Comparison of ENCODE assay signal across 8 worm cellular contexts in genomic region chrIII:6615064-6615463, ce11.
TF ChIP-seq lines count a peak whose summit lies in the region.

Gene cmtr-2 (plus strand): TSS chrIII:6615414.

TF ChIP-seq in whole organism, L1 larva, 84 proteins besides CTCF, POLR2A, EP300 and RAD21 (continues in another document):
- TF ChIP-seq mep-1 (tag; optimal IDR thresholded peaks at IDR 0.05; lab: Kevin White, UChicago), result peak; percentile 66
- no peak for TF ChIP-seq fkh-8 (tag; optimal IDR thresholded peaks at IDR 0.05; lab: Kevin White, UChicago)
- TF ChIP-seq nhr-71 (tag; optimal IDR thresholded peaks at IDR 0.05; lab: Kevin White, UChicago), result peak; percentile 64
- no peak for TF ChIP-seq hpl-2 (GFP tag; optimal IDR thresholded peaks at IDR 0.05; lab: Kevin White, UChicago)
- TF ChIP-seq lin-35 (GFP tag; optimal IDR thresholded peaks at IDR 0.05; lab: Kevin White, UChicago), result peak; percentile 92 to 97
- no peak for TF ChIP-seq grh-1 (GFP tag; IDR thresholded peaks at IDR 0.05; lab: Robert Waterston, UW)
- TF ChIP-seq ceh-90 (tag; optimal IDR thresholded peaks at IDR 0.05; lab: Kevin White, UChicago), result no peak
- TF ChIP-seq ceh-63 (GFP tag; optimal IDR thresholded peaks at IDR 0.05; lab: Kevin White, UChicago), result no peak
- TF ChIP-seq unc-30 (tag; optimal IDR thresholded peaks at IDR 0.05; lab: Kevin White, UChicago), result no peak
- no peak for TF ChIP-seq Y116A8C.19 (tag; optimal IDR thresholded peaks at IDR 0.05; lab: Kevin White, UChicago; ENCODE audit: borderline replicate concordance)
- TF ChIP-seq isw-1 (GFP tag; IDR thresholded peaks at IDR 0.05; lab: Robert Waterston, UW), result no peak

TF ChIP-seq in whole organism, L2 larva, 48 proteins besides CTCF, POLR2A, EP300 and RAD21 (continues in another document):
- TF ChIP-seq skn-1 (tag; optimal IDR thresholded peaks at IDR 0.05; lab: Kevin White, UChicago), result no peak
- no peak for TF ChIP-seq nhr-6 (tag; optimal IDR thresholded peaks at IDR 0.05; lab: Kevin White, UChicago)
- TF ChIP-seq nhr-25 (tag; optimal IDR thresholded peaks at IDR 0.05; lab: Kevin White, UChicago), result no peak
- TF ChIP-seq gmeb-1 (tag; optimal IDR thresholded peaks at IDR 0.05; lab: Kevin White, UChicago), result peak; percentile 96
- TF ChIP-seq C34F6.9 (tag; optimal IDR thresholded peaks at IDR 0.05; lab: Kevin White, UChicago), result peak; percentile 68
- TF ChIP-seq F13H6.1 (tag; optimal IDR thresholded peaks at IDR 0.05; lab: Kevin White, UChicago), result no peak
- peak; percentile 38 for TF ChIP-seq lin-13 (GFP tag; optimal IDR thresholded peaks at IDR 0.05; lab: Kevin White, UChicago)
- no peak for TF ChIP-seq ztf-1 (GFP tag; conservative IDR thresholded peaks at IDR 0.05; lab: Robert Waterston, UW)
- TF ChIP-seq nhr-77 (tag; optimal IDR thresholded peaks at IDR 0.05; lab: Kevin White, UChicago), result no peak
- peak; percentile 28 for TF ChIP-seq sma-9 (GFP tag; optimal IDR thresholded peaks at IDR 0.05; lab: Kevin White, UChicago)
- TF ChIP-seq sma-9 (tag; optimal IDR thresholded peaks at IDR 0.05; lab: Kevin White, UChicago), result no peak
- TF ChIP-seq nhr-237 (tag; optimal IDR thresholded peaks at IDR 0.05; lab: Kevin White, UChicago), result no peak

TF ChIP-seq in whole organism, L3 larva, 47 proteins besides CTCF, POLR2A, EP300 and RAD21 (continues in another document):
- TF ChIP-seq ama-1 (optimal IDR thresholded peaks at IDR 0.05; lab: Kevin White, UChicago) (no peak), nhr-23 (tag; optimal IDR thresholded peaks at IDR 0.05; lab: Kevin White, UChicago) (peak; percentile 27), zag-1 (tag; optimal IDR thresholded peaks at IDR 0.05; lab: Kevin White, UChicago) (no peak), elt-3 (tag; optimal IDR thresholded peaks at IDR 0.05; lab: Kevin White, UChicago) (no peak), sea-2 (GFP tag; optimal IDR thresholded peaks at IDR 0.05; lab: Kevin White, UChicago) (no peak), nhr-12 (tag; optimal IDR thresholded peaks at IDR 0.05; lab: Kevin White, UChicago) (no peak), lin-39 (tag; optimal IDR thresholded peaks at IDR 0.05; lab: Kevin White, UChicago) (peak; percentile 66), tbx-2 (tag; optimal IDR thresholded peaks at IDR 0.05; lab: Kevin White, UChicago) (no peak), egl-27 (tag; optimal IDR thresholded peaks at IDR 0.05; lab: Kevin White, UChicago) (no peak), hmg-11 (tag; optimal IDR thresholded peaks at IDR 0.05; lab: Kevin White, UChicago) (peak; percentile 21), lin-15B (tag; optimal IDR thresholded peaks at IDR 0.05; lab: Kevin White, UChicago) (peak; percentile 71), ceh-82 (tag; optimal IDR thresholded peaks at IDR 0.05; lab: Kevin White, UChicago) (no peak), ztf-4 (tag; optimal IDR thresholded peaks at IDR 0.05; lab: Kevin White, UChicago) (no peak)

TF ChIP-seq in whole organism, L4 larva, 104 proteins besides CTCF, POLR2A, EP300 and RAD21 (continues in another document):
- TF ChIP-seq ces-1 (GFP tag; optimal IDR thresholded peaks at IDR 0.05; lab: Kevin White, UChicago) (no peak), dmd-8 (GFP tag; IDR thresholded peaks at IDR 0.05; lab: Robert Waterston, UW) (no peak), unc-62 (GFP tag; optimal IDR thresholded peaks at IDR 0.05 in 1 of 2; lab: Kevin White, UChicago) (no peak), unc-62 (tag; optimal IDR thresholded peaks at IDR 0.05; lab: Kevin White, UChicago) (no peak), dpl-1 (GFP tag; optimal IDR thresholded peaks at IDR 0.05; lab: Kevin White, UChicago) (peak; percentile 92), aha-1 (tag; lab: Kevin White, UChicago) (peak; percentile 97), dve-1 (tag; optimal IDR thresholded peaks at IDR 0.05; lab: Kevin White, UChicago; ENCODE audit: insufficient read depth) (peak; percentile 50), madf-9 (GFP tag; conservative IDR thresholded peaks at IDR 0.05; lab: Robert Waterston, UW) (no peak), mep-1 (tag; optimal IDR thresholded peaks at IDR 0.05; lab: Kevin White, UChicago) (peak; percentile 67), nhr-25 (tag; optimal IDR thresholded peaks at IDR 0.05; lab: Kevin White, UChicago; ENCODE audit: borderline replicate concordance, insufficient read depth) (no peak), lin-38 (GFP tag; IDR thresholded peaks at IDR 0.05; lab: Robert Waterston, UW) (peak; percentile 94), zfp-3 (GFP tag; conservative IDR thresholded peaks at IDR 0.05; lab: Robert Waterston, UW) (no peak)

TF ChIP-seq in whole organism, early embryonic, 17 proteins besides CTCF, POLR2A, EP300 and RAD21:
- TF ChIP-seq hnd-1 (tag; optimal IDR thresholded peaks at IDR 0.05; lab: Kevin White, UChicago) (no peak), F13C5.2 (tag; optimal IDR thresholded peaks at IDR 0.05; lab: Kevin White, UChicago) (peak; percentile 11)
TF ChIP-seq in whole organism, early embryonic: peak in this region for 1.

TF ChIP-seq in whole organism, late embryonic, 69 proteins besides CTCF, POLR2A, EP300 and RAD21:
- TF ChIP-seq sdc-2 (tag; optimal IDR thresholded peaks at IDR 0.05; lab: Kevin White, UChicago) (no peak), ceh-14 (tag; optimal IDR thresholded peaks at IDR 0.05; lab: Kevin White, UChicago) (peak; percentile 17), pha-2 (tag; optimal IDR thresholded peaks at IDR 0.05; lab: Kevin White, UChicago) (peak; percentile 1), syd-9 (tag; optimal IDR thresholded peaks at IDR 0.05; lab: Kevin White, UChicago) (no peak), unc-42 (tag; optimal IDR thresholded peaks at IDR 0.05; lab: Kevin White, UChicago) (peak; percentile 84), nfya-1 (tag; optimal IDR thresholded peaks at IDR 0.05; lab: Kevin White, UChicago) (peak; percentile 29), pax-1 (tag; optimal IDR thresholded peaks at IDR 0.05; lab: Kevin White, UChicago) (no peak)

TF ChIP-seq in whole organism, mixed stage, embryonic, 35 proteins besides CTCF, POLR2A, EP300 and RAD21:
- TF ChIP-seq ces-1 (GFP tag; optimal IDR thresholded peaks at IDR 0.05; lab: Kevin White, UChicago), result peak; percentile 96
- peak; percentile 46 for TF ChIP-seq lsy-2 (tag; optimal IDR thresholded peaks at IDR 0.05; lab: Kevin White, UChicago)
- no peak for TF ChIP-seq ham-2 (GFP tag; optimal IDR thresholded peaks at IDR 0.05; lab: Kevin White, UChicago)
- TF ChIP-seq sem-2 (GFP tag; optimal IDR thresholded peaks at IDR 0.05; lab: Kevin White, UChicago), result no peak
- peak; percentile 22 for TF ChIP-seq pha-4 (tag; optimal IDR thresholded peaks at IDR 0.05; lab: Kevin White, UChicago)
- peak; percentile 44 for TF ChIP-seq mep-1 (tag; optimal IDR thresholded peaks at IDR 0.05; lab: Kevin White, UChicago)
- TF ChIP-seq unc-120 (tag; optimal IDR thresholded peaks at IDR 0.05; lab: Kevin White, UChicago; ENCODE audit: poor library complexity, severe bottlenecking), result no peak
- TF ChIP-seq nhr-2 (tag; optimal IDR thresholded peaks at IDR 0.05; lab: Kevin White, UChicago), result peak; percentile 37

TF ChIP-seq in whole organism, young adult, 124 proteins besides CTCF, POLR2A, EP300 and RAD21:
- TF ChIP-seq egrh-3 (GFP tag; IDR thresholded peaks at IDR 0.05; lab: Robert Waterston, UW) (no peak), F37B4.10 (GFP tag; IDR thresholded peaks at IDR 0.05; lab: Robert Waterston, UW) (no peak), F10E7.11 (tag; optimal IDR thresholded peaks at IDR 0.05; lab: Kevin White, UChicago) (no peak), ceh-27 (GFP tag; optimal IDR thresholded peaks at IDR 0.05; lab: Kevin White, UChicago) (no peak), bed-1 (GFP tag; IDR thresholded peaks at IDR 0.05; lab: Robert Waterston, UW) (no peak), hmg-20 (GFP tag; IDR thresholded peaks at IDR 0.05; lab: Robert Waterston, UW) (no peak), dpl-1 (GFP tag; optimal IDR thresholded peaks at IDR 0.05; lab: Kevin White, UChicago) (peak; percentile 74), F55B11.4 (tag; optimal IDR thresholded peaks at IDR 0.05; lab: Kevin White, UChicago; ENCODE audit: borderline replicate concordance, insufficient read depth) (no peak), B0336.3 (GFP tag; IDR thresholded peaks at IDR 0.05; lab: Robert Waterston, UW) (no peak), ztf-22 (GFP tag; optimal IDR thresholded peaks at IDR 0.05; lab: Kevin White, UChicago) (no peak), ceh-91 (GFP tag; IDR thresholded peaks at IDR 0.05; lab: Robert Waterston, UW) (no peak), snpc-4 (GFP tag; optimal IDR thresholded peaks at IDR 0.05; lab: Kevin White, UChicago) (no peak), snpc-4 (tag; optimal IDR thresholded peaks at IDR 0.05; lab: Kevin White, UChicago) (no peak), lin-54 (GFP tag; optimal IDR thresholded peaks at IDR 0.05; lab: Kevin White, UChicago) (peak; percentile 91), T07F8.4 (tag; optimal IDR thresholded peaks at IDR 0.05; lab: Kevin White, UChicago) (no peak), Y79H2A.3 (GFP tag; conservative IDR thresholded peaks at IDR 0.05; lab: Robert Waterston, UW) (no peak), unc-62 (GFP tag; optimal IDR thresholded peaks at IDR 0.05; lab: Kevin White, UChicago) (no peak), F52B5.7 (tag; optimal IDR thresholded peaks at IDR 0.05; lab: Kevin White, UChicago) (no peak), nfyb-1 (GFP tag; IDR thresholded peaks at IDR 0.05; lab: Robert Waterston, UW) (no peak), atf-7 (tag; optimal IDR thresholded peaks at IDR 0.05; lab: Kevin White, UChicago) (no peak), sea-2 (GFP tag; IDR thresholded peaks at IDR 0.05; lab: Robert Waterston, UW) (no peak), ceh-79 (tag; optimal IDR thresholded peaks at IDR 0.05; lab: Kevin White, UChicago) (no peak), ZK185.1 (tag; optimal IDR thresholded peaks at IDR 0.05; lab: Kevin White, UChicago; ENCODE audit: poor library complexity, severe bottlenecking) (no peak), mcd-1 (GFP tag; IDR thresholded peaks at IDR 0.05; lab: Robert Waterston, UW) (peak; percentile 92), attf-5 (GFP tag; optimal IDR thresholded peaks at IDR 0.05; lab: Kevin White, UChicago) (no peak), zim-3 (tag; optimal IDR thresholded peaks at IDR 0.05; lab: Kevin White, UChicago) (no peak), ets-4 (GFP tag; optimal IDR thresholded peaks at IDR 0.05; lab: Kevin White, UChicago) (no peak), efl-1 (GFP tag; optimal IDR thresholded peaks at IDR 0.05; lab: Kevin White, UChicago) (peak; percentile 65), F49E8.2 (tag; optimal IDR thresholded peaks at IDR 0.05; lab: Kevin White, UChicago; ENCODE audit: insufficient read depth) (no peak), F57A8.1 (GFP tag; optimal IDR thresholded peaks at IDR 0.05; lab: Kevin White, UChicago) (no peak), madf-10 (tag; optimal IDR thresholded peaks at IDR 0.05; lab: Kevin White, UChicago) (no peak), lin-35 (GFP tag; optimal IDR thresholded peaks at IDR 0.05; lab: Kevin White, UChicago) (peak in 2 of 3 experiments; percentile 54 to 87), hlh-26 (GFP tag; conservative IDR thresholded peaks at IDR 0.05; lab: Robert Waterston, UW) (no peak), F33H1.4 (GFP tag; IDR thresholded peaks at IDR 0.05; lab: Robert Waterston, UW) (0 out of 2 replicates have a peak, but pooled peaks have one; percentile 23), lin-26 (GFP tag; IDR thresholded peaks at IDR 0.05; lab: Robert Waterston, UW) (no peak)
TF ChIP-seq in whole organism, young adult: peak in this region for 6.
